Fruit fly (Drosophila melanogaster) whole organism, pupa: Measurements from ENCODE around the gene msn.

Source experiments
- CG10348 ChIP-seq: fragments of 200-800 bp; sonication (Bioruptor generic); IDR thresholded peaks from 2 replicates; pipeline ENCODE4 v1.3.6; 2022; ENCODE audit warnings: missing biosample characterization, missing genetic modification characterization
- CG12605 ChIP-seq: fragments of 200-800 bp; sonication (Bioruptor generic); IDR thresholded peaks from 2 replicates; pipeline ENCODE4 v1.3.6; 2022; ENCODE audit warnings: missing biosample characterization, missing genetic modification characterization
- CG13204 ChIP-seq: fragments of 200-800 bp; sonication (Bioruptor generic); optimal IDR thresholded peaks from 2 replicates; lab custom pipeline; 2018; ENCODE audit warnings: missing biosample characterization, mild to moderate bottlenecking, missing genetic modification characterization, moderate library complexity
- CG14655 ChIP-seq: fragments of 200-800 bp; sonication (Bioruptor generic); optimal IDR thresholded peaks from 3 replicates; lab custom pipeline; 2017; ENCODE audit warnings: mild to moderate bottlenecking, missing biosample characterization, missing genetic modification reagents, missing genetic modification characterization
- CG15710 ChIP-seq: fragments of 200-800 bp; sonication (Bioruptor generic); optimal IDR thresholded peaks from 2 replicates; lab custom pipeline; 2018; ENCODE audit warnings: missing biosample characterization, mild to moderate bottlenecking, missing genetic modification characterization, moderate library complexity
- CG17806 ChIP-seq: fragments of 200-800 bp; sonication (Bioruptor generic); optimal IDR thresholded peaks from 2 replicates; lab custom pipeline; 2018; ENCODE audit warnings: missing biosample characterization, mild to moderate bottlenecking, missing genetic modification characterization, moderate library complexity
- CG32121 ChIP-seq: fragments of 200-800 bp; sonication (Bioruptor generic); IDR thresholded peaks from 2 replicates; pipeline ENCODE4 v1.3.6; 2022; ENCODE audit warnings: missing biosample characterization, missing genetic modification characterization
- CG34367 ChIP-seq: fragments of 200-800 bp; sonication (Bioruptor generic); optimal IDR thresholded peaks from 2 replicates; lab custom pipeline; 2018; ENCODE audit warnings: missing biosample characterization, mild to moderate bottlenecking, missing genetic modification characterization
- CG4496 ChIP-seq: fragments of 200-800 bp; sonication (Bioruptor generic); IDR thresholded peaks from 3 replicates; pipeline ENCODE4 v1.3.6; 2022; ENCODE audit warnings: missing biosample characterization, missing genetic modification characterization
- CG8159 ChIP-seq: fragments of 200-800 bp; sonication (Bioruptor generic); optimal IDR thresholded peaks from 3 replicates; lab custom pipeline; 2018; ENCODE audit warnings: missing biosample characterization, mild to moderate bottlenecking, missing genetic modification characterization, moderate library complexity
- CG8301 ChIP-seq: fragments of 200-800 bp; sonication (Bioruptor generic); optimal IDR thresholded peaks from 2 replicates; lab custom pipeline; 2018; ENCODE audit warnings: missing biosample characterization, mild to moderate bottlenecking, missing genetic modification characterization
- CG9948 ChIP-seq: fragments of 200-800 bp; sonication (Bioruptor generic); optimal IDR thresholded peaks from 2 replicates; lab custom pipeline; 2018; ENCODE audit warnings: missing biosample characterization, mild to moderate bottlenecking, missing genetic modification characterization, moderate library complexity
- D1 ChIP-seq: fragments of 200-800 bp; sonication (Bioruptor generic); optimal IDR thresholded peaks from 2 replicates; lab custom pipeline; 2018; ENCODE audit warnings: missing biosample characterization, mild to moderate bottlenecking, missing genetic modification characterization, moderate library complexity
- EcR ChIP-seq: fragments of 200-800 bp; sonication (Bioruptor generic); optimal IDR thresholded peaks from 3 replicates; lab custom pipeline; 2019; ENCODE audit warnings: missing biosample characterization, missing genetic modification characterization, mild to moderate bottlenecking, moderate library complexity, missing genetic modification reagents
- Ets98B ChIP-seq: fragments of 200-800 bp; sonication (Bioruptor generic); IDR thresholded peaks from 2 replicates; pipeline ENCODE4 v1.3.6; 2022; ENCODE audit warnings: missing biosample characterization, missing genetic modification characterization
- Pif1A ChIP-seq: fragments of 200-800 bp; sonication (Bioruptor generic); optimal IDR thresholded peaks from 3 replicates; lab custom pipeline; 2016; ENCODE audit warnings: missing biosample characterization, missing genetic modification characterization
- Pif1B ChIP-seq: fragments of 200-800 bp; sonication (Bioruptor generic); optimal IDR thresholded peaks from 3 replicates; lab custom pipeline; 2016; ENCODE audit warnings: missing biosample characterization, missing genetic modification characterization
- Snoo ChIP-seq: fragments of 200-800 bp; sonication (Bioruptor generic); optimal IDR thresholded peaks from 3 replicates; lab custom pipeline; 2017; ENCODE audit warnings: missing biosample characterization, mild to moderate bottlenecking, missing genetic modification characterization, inconsistent platforms
- fd96Ca ChIP-seq: fragments of 200-800 bp; sonication (Bioruptor generic); IDR thresholded peaks from 3 replicates; pipeline ENCODE4 v1.3.6; 2022; ENCODE audit warnings: missing biosample characterization, missing genetic modification characterization
- gl ChIP-seq: fragments of 200-800 bp; sonication (Bioruptor generic); optimal IDR thresholded peaks from 2 replicates; lab custom pipeline; 2018; ENCODE audit warnings: missing biosample characterization, mild to moderate bottlenecking, missing genetic modification characterization
- rn ChIP-seq: fragments of 200-800 bp; sonication (Bioruptor generic); IDR thresholded peaks from 2 replicates; pipeline ENCODE4 v1.3.6; 2022; ENCODE audit warnings: missing biosample characterization, missing genetic modification characterization

msn gene

dm6 chr3L:2551137-2551676 is 35.1 kb downstream of the msn start:
- no peak for TF ChIP-seq CG8159 (tag; lab: Kevin White, UChicago)
- TF ChIP-seq CG14655 (GFP tag; lab: Kevin White, UChicago) = no peak
- TF ChIP-seq Snoo (tag; lab: Kevin White, UChicago) = no peak

dm6 chr3L:2548932-2549331 is 37.4 kb downstream of the msn start:
- TF ChIP-seq gl (tag; lab: Kevin White, UChicago) (peak; percentile 56), CG14655 (GFP tag; lab: Kevin White, UChicago) (peak; percentile 65), CG8159 (tag; lab: Kevin White, UChicago) (peak; percentile 78), CG15710 (peak; percentile 46), CG13204 (no peak), CG32121 (no peak; the same call in 1 of the 2 replicates), rn (GFP tag; lab: Robert Waterston, UW) (no peak), CG4496 (no peak), CG34367 (no peak), Ets98B (GFP tag; lab: Robert Waterston, UW) (no peak), EcR (no peak), D1 (tag; lab: Kevin White, UChicago) (no peak), CG8301 (peak; percentile 52), Snoo (tag; lab: Kevin White, UChicago) (peak; percentile 1), CG12605 (GFP tag; lab: Robert Waterston, UW) (no peak), CG17806 (tag; lab: Kevin White, UChicago) (peak; percentile 75), Pif1B (GFP tag; lab: Kevin White, UChicago) (peak; percentile 67), CG9948 (tag; lab: Kevin White, UChicago) (peak; percentile 58), CG10348 (GFP tag; lab: Robert Waterston, UW) (no peak), Pif1A (GFP tag; lab: Kevin White, UChicago) (peak; percentile 64), fd96Ca (GFP tag; lab: Robert Waterston, UW) (no peak)

- TF ChIP-seq CG32121 (no peak), gl (tag; lab: Kevin White, UChicago) (no peak), Snoo (tag; lab: Kevin White, UChicago) (no peak), CG15710 (no peak), CG9948 (tag; lab: Kevin White, UChicago) (no peak), CG34367 (no peak), CG17806 (tag; lab: Kevin White, UChicago) (no peak), CG13204 (no peak), CG4496 (no peak), D1 (tag; lab: Kevin White, UChicago) (no peak), Ets98B (GFP tag; lab: Robert Waterston, UW) (no peak), rn (GFP tag; lab: Robert Waterston, UW) (no peak), fd96Ca (GFP tag; lab: Robert Waterston, UW) (no peak), CG8301 (no peak), CG8159 (tag; lab: Kevin White, UChicago) (no peak), CG12605 (GFP tag; lab: Robert Waterston, UW) (no peak)
- TF ChIP-seq, all 21 proteins: peak for 0
Observed at dm6 chr3L:2545913-2546312, 40.4 kb downstream of the msn start.

- TF ChIP-seq rn (GFP tag; lab: Robert Waterston, UW) = no peak
- TF ChIP-seq EcR = no peak
- peak; percentile 55 for TF ChIP-seq CG14655 (GFP tag; lab: Kevin White, UChicago)
- TF ChIP-seq Pif1A (GFP tag; lab: Kevin White, UChicago) = peak; percentile 10
- no peak for TF ChIP-seq CG4496
- TF ChIP-seq CG8301 = peak; percentile 35
- peak; percentile 9; the same call in 1 of the 2 replicates for TF ChIP-seq CG12605 (GFP tag; lab: Robert Waterston, UW)
- TF ChIP-seq CG9948 (tag; lab: Kevin White, UChicago) = peak; percentile 5
Observed at dm6 chr3L:2545077-2545453, 41.3 kb downstream of the msn start.

- TF ChIP-seq CG32121 (no peak), CG8301 (no peak), rn (GFP tag; lab: Robert Waterston, UW) (no peak), CG17806 (tag; lab: Kevin White, UChicago) (no peak), D1 (tag; lab: Kevin White, UChicago) (no peak), gl (tag; lab: Kevin White, UChicago) (no peak)
Observed at dm6 chr3L:2544435-2545076, 41.8 kb downstream of the msn start.

- TF ChIP-seq CG32121 = no peak
- no peak for TF ChIP-seq fd96Ca (GFP tag; lab: Robert Waterston, UW)
- no peak for TF ChIP-seq gl (tag; lab: Kevin White, UChicago)
- no peak for TF ChIP-seq Pif1A (GFP tag; lab: Kevin White, UChicago)
- TF ChIP-seq D1 (tag; lab: Kevin White, UChicago) = no peak
- peak; percentile 7; the same call in 1 of the 2 replicates for TF ChIP-seq Ets98B (GFP tag; lab: Robert Waterston, UW)
- no peak for TF ChIP-seq CG8159 (tag; lab: Kevin White, UChicago)
- no peak for TF ChIP-seq CG13204
- TF ChIP-seq CG4496 = peak; percentile 37; the same call in 1 of the 3 replicates
- TF ChIP-seq CG8301 = peak; percentile 6
- no peak for TF ChIP-seq Pif1B (GFP tag; lab: Kevin White, UChicago)
- no peak for TF ChIP-seq CG9948 (tag; lab: Kevin White, UChicago)
- TF ChIP-seq CG34367 = no peak
- TF ChIP-seq CG12605 (GFP tag; lab: Robert Waterston, UW) = no peak
- no peak for TF ChIP-seq EcR
- no peak for TF ChIP-seq CG17806 (tag; lab: Kevin White, UChicago)
- peak; percentile 37 for TF ChIP-seq CG14655 (GFP tag; lab: Kevin White, UChicago)
- no peak for TF ChIP-seq CG15710
Observed at dm6 chr3L:2541361-2541760, 45.0 kb downstream of the msn start.
